Fruit fly (Drosophila melanogaster) whole organism, pupa: ENCODE measurements around the gene CG16711.

ENCODE experiments used
- CG10348 ChIP-seq: fragments of 200-800 bp; sonication (Bioruptor generic); IDR thresholded peaks from 2 replicates; pipeline ENCODE4 v1.3.6; 2022; ENCODE audit warnings: missing biosample characterization, missing genetic modification characterization
- CG12605 ChIP-seq: fragments of 200-800 bp; sonication (Bioruptor generic); IDR thresholded peaks from 2 replicates; pipeline ENCODE4 v1.3.6; 2022; ENCODE audit warnings: missing biosample characterization, missing genetic modification characterization
- CG13204 ChIP-seq: fragments of 200-800 bp; sonication (Bioruptor generic); optimal IDR thresholded peaks from 2 replicates; lab custom pipeline; 2018; ENCODE audit warnings: missing biosample characterization, mild to moderate bottlenecking, missing genetic modification characterization, moderate library complexity
- CG14655 ChIP-seq: fragments of 200-800 bp; sonication (Bioruptor generic); optimal IDR thresholded peaks from 3 replicates; lab custom pipeline; 2017; ENCODE audit warnings: mild to moderate bottlenecking, missing biosample characterization, missing genetic modification reagents, missing genetic modification characterization
- CG15710 ChIP-seq: fragments of 200-800 bp; sonication (Bioruptor generic); optimal IDR thresholded peaks from 2 replicates; lab custom pipeline; 2018; ENCODE audit warnings: missing biosample characterization, mild to moderate bottlenecking, missing genetic modification characterization, moderate library complexity
- CG17806 ChIP-seq: fragments of 200-800 bp; sonication (Bioruptor generic); optimal IDR thresholded peaks from 2 replicates; lab custom pipeline; 2018; ENCODE audit warnings: missing biosample characterization, mild to moderate bottlenecking, missing genetic modification characterization, moderate library complexity
- CG32121 ChIP-seq: fragments of 200-800 bp; sonication (Bioruptor generic); IDR thresholded peaks from 2 replicates; pipeline ENCODE4 v1.3.6; 2022; ENCODE audit warnings: missing biosample characterization, missing genetic modification characterization
- CG34367 ChIP-seq: fragments of 200-800 bp; sonication (Bioruptor generic); optimal IDR thresholded peaks from 2 replicates; lab custom pipeline; 2018; ENCODE audit warnings: missing biosample characterization, mild to moderate bottlenecking, missing genetic modification characterization
- CG4496 ChIP-seq: fragments of 200-800 bp; sonication (Bioruptor generic); IDR thresholded peaks from 3 replicates; pipeline ENCODE4 v1.3.6; 2022; ENCODE audit warnings: missing biosample characterization, missing genetic modification characterization
- CG8159 ChIP-seq: fragments of 200-800 bp; sonication (Bioruptor generic); optimal IDR thresholded peaks from 3 replicates; lab custom pipeline; 2018; ENCODE audit warnings: missing biosample characterization, mild to moderate bottlenecking, missing genetic modification characterization, moderate library complexity
- CG8301 ChIP-seq: fragments of 200-800 bp; sonication (Bioruptor generic); optimal IDR thresholded peaks from 2 replicates; lab custom pipeline; 2018; ENCODE audit warnings: missing biosample characterization, mild to moderate bottlenecking, missing genetic modification characterization
- CG9948 ChIP-seq: fragments of 200-800 bp; sonication (Bioruptor generic); optimal IDR thresholded peaks from 2 replicates; lab custom pipeline; 2018; ENCODE audit warnings: missing biosample characterization, mild to moderate bottlenecking, missing genetic modification characterization, moderate library complexity
- D1 ChIP-seq: fragments of 200-800 bp; sonication (Bioruptor generic); optimal IDR thresholded peaks from 2 replicates; lab custom pipeline; 2018; ENCODE audit warnings: missing biosample characterization, mild to moderate bottlenecking, missing genetic modification characterization, moderate library complexity
- EcR ChIP-seq: fragments of 200-800 bp; sonication (Bioruptor generic); optimal IDR thresholded peaks from 3 replicates; lab custom pipeline; 2019; ENCODE audit warnings: missing biosample characterization, missing genetic modification characterization, mild to moderate bottlenecking, moderate library complexity, missing genetic modification reagents
- Ets98B ChIP-seq: fragments of 200-800 bp; sonication (Bioruptor generic); IDR thresholded peaks from 2 replicates; pipeline ENCODE4 v1.3.6; 2022; ENCODE audit warnings: missing biosample characterization, missing genetic modification characterization
- Pif1A ChIP-seq: fragments of 200-800 bp; sonication (Bioruptor generic); optimal IDR thresholded peaks from 3 replicates; lab custom pipeline; 2016; ENCODE audit warnings: missing biosample characterization, missing genetic modification characterization
- Pif1B ChIP-seq: fragments of 200-800 bp; sonication (Bioruptor generic); optimal IDR thresholded peaks from 3 replicates; lab custom pipeline; 2016; ENCODE audit warnings: missing biosample characterization, missing genetic modification characterization
- Snoo ChIP-seq: fragments of 200-800 bp; sonication (Bioruptor generic); optimal IDR thresholded peaks from 3 replicates; lab custom pipeline; 2017; ENCODE audit warnings: missing biosample characterization, mild to moderate bottlenecking, missing genetic modification characterization, inconsistent platforms
- fd96Ca ChIP-seq: fragments of 200-800 bp; sonication (Bioruptor generic); IDR thresholded peaks from 3 replicates; pipeline ENCODE4 v1.3.6; 2022; ENCODE audit warnings: missing biosample characterization, missing genetic modification characterization
- gl ChIP-seq: fragments of 200-800 bp; sonication (Bioruptor generic); optimal IDR thresholded peaks from 2 replicates; lab custom pipeline; 2018; ENCODE audit warnings: missing biosample characterization, mild to moderate bottlenecking, missing genetic modification characterization
- rn ChIP-seq: fragments of 200-800 bp; sonication (Bioruptor generic); IDR thresholded peaks from 2 replicates; pipeline ENCODE4 v1.3.6; 2022; ENCODE audit warnings: missing biosample characterization, missing genetic modification characterization

Gene CG16711

dm6 chr3L:9704162-9704748 lies at the start of gene CG16711:
TSS of gene CG16711 (plus strand) at chr3L:9704331.
- TF ChIP-seq D1 (tag; lab: Kevin White, UChicago): no peak
- no peak for TF ChIP-seq CG8159
- no peak for TF ChIP-seq fd96Ca (GFP tag; lab: Robert Waterston, UW)
- TF ChIP-seq Pif1A: no peak
- TF ChIP-seq rn (GFP tag; lab: Robert Waterston, UW): no peak
- TF ChIP-seq CG12605: no peak
- no peak for TF ChIP-seq CG8301 (tag; lab: Kevin White, UChicago)
- no peak for TF ChIP-seq CG14655 (GFP tag; lab: Kevin White, UChicago)
- no peak for TF ChIP-seq Pif1B
- no peak for TF ChIP-seq Snoo (tag; lab: Kevin White, UChicago)
- TF ChIP-seq CG34367 (tag; lab: Kevin White, UChicago): no peak
- no peak for TF ChIP-seq CG9948 (tag; lab: Kevin White, UChicago)
- TF ChIP-seq CG10348: no peak

- TF ChIP-seq CG13204 (GFP tag; lab: Kevin White, UChicago) (peak; percentile 10), CG9948 (tag; lab: Kevin White, UChicago) (no peak), CG34367 (tag; lab: Kevin White, UChicago) (no peak), EcR (GFP tag; lab: Kevin White, UChicago) (no peak)
Observed at dm6 chr3L:9671372-9671771, 32.8 kb upstream of the CG16711 start.

dm6 chr3L:9674300-9674699 lies 29.8 kb upstream of the CG16711 start:
- TF ChIP-seq CG13204 (GFP tag; lab: Kevin White, UChicago) (no peak), CG34367 (tag; lab: Kevin White, UChicago) (no peak), CG15710 (tag; lab: Kevin White, UChicago) (no peak), fd96Ca (GFP tag; lab: Robert Waterston, UW) (no peak), CG10348 (no peak), gl (tag; lab: Kevin White, UChicago) (no peak), D1 (tag; lab: Kevin White, UChicago) (no peak), EcR (GFP tag; lab: Kevin White, UChicago) (no peak), Pif1A (no peak), Snoo (tag; lab: Kevin White, UChicago) (no peak), CG14655 (GFP tag; lab: Kevin White, UChicago) (no peak), Pif1B (no peak), rn (GFP tag; lab: Robert Waterston, UW) (no peak), Ets98B (GFP tag; lab: Robert Waterston, UW) (no peak), CG12605 (no peak), CG8301 (tag; lab: Kevin White, UChicago) (no peak), CG32121 (GFP tag; lab: Robert Waterston, UW) (no peak), CG4496 (GFP tag; lab: Robert Waterston, UW) (no peak), CG8159 (no peak), CG9948 (tag; lab: Kevin White, UChicago) (no peak)

dm6 chr3L:9675528-9675963 lies 28.6 kb upstream of the CG16711 start:
- TF ChIP-seq rn (GFP tag; lab: Robert Waterston, UW): 0 out of 2 replicates have a peak, but pooled peaks have one; percentile 14
- TF ChIP-seq EcR (GFP tag; lab: Kevin White, UChicago): no peak
- peak; percentile 84 for TF ChIP-seq Snoo (tag; lab: Kevin White, UChicago)
- peak; percentile 79 for TF ChIP-seq Ets98B (GFP tag; lab: Robert Waterston, UW)
- TF ChIP-seq Pif1A: peak; percentile 66
- no peak for TF ChIP-seq D1 (tag; lab: Kevin White, UChicago)
- peak; percentile 73 for TF ChIP-seq CG32121 (GFP tag; lab: Robert Waterston, UW)
- TF ChIP-seq Pif1B: peak; percentile 17
- TF ChIP-seq CG4496 (GFP tag; lab: Robert Waterston, UW): peak; percentile 88
- TF ChIP-seq CG13204 (GFP tag; lab: Kevin White, UChicago): no peak
- TF ChIP-seq CG8159: no peak
- TF ChIP-seq CG14655 (GFP tag; lab: Kevin White, UChicago): peak; percentile 55
- peak; percentile 91 for TF ChIP-seq CG12605

dm6 chr3L:9677260-9677659 lies 26.9 kb upstream of the CG16711 start:
- TF ChIP-seq Pif1A (no peak), CG9948 (tag; lab: Kevin White, UChicago) (no peak), D1 (tag; lab: Kevin White, UChicago) (no peak), CG13204 (GFP tag; lab: Kevin White, UChicago) (no peak), CG15710 (tag; lab: Kevin White, UChicago) (no peak)

- TF ChIP-seq gl (tag; lab: Kevin White, UChicago) (no peak), CG9948 (tag; lab: Kevin White, UChicago) (no peak), CG14655 (GFP tag; lab: Kevin White, UChicago) (no peak), Pif1B (peak; percentile 20), Snoo (tag; lab: Kevin White, UChicago) (no peak), CG13204 (GFP tag; lab: Kevin White, UChicago) (no peak), CG8301 (tag; lab: Kevin White, UChicago) (peak; percentile 16), EcR (GFP tag; lab: Kevin White, UChicago) (peak; percentile 85), CG34367 (tag; lab: Kevin White, UChicago) (no peak), fd96Ca (GFP tag; lab: Robert Waterston, UW) (no peak), CG32121 (GFP tag; lab: Robert Waterston, UW) (no peak), CG4496 (GFP tag; lab: Robert Waterston, UW) (no peak), CG8159 (no peak), CG15710 (tag; lab: Kevin White, UChicago) (no peak), Pif1A (peak; percentile 43), Ets98B (GFP tag; lab: Robert Waterston, UW) (no peak), rn (GFP tag; lab: Robert Waterston, UW) (no peak), D1 (tag; lab: Kevin White, UChicago) (no peak), CG12605 (no peak), CG10348 (no peak), CG17806 (tag; lab: Kevin White, UChicago) (peak; percentile 3)
Observed at dm6 chr3L:9678007-9678497, 26.1 kb upstream of the CG16711 start.
